Worm (Caenorhabditis elegans) whole organism, dauer: ENCODE measurements around the gene usp-39.
"Not testable (repeated sequence)": the region's sequence is repeated elsewhere in the genome, so short reads cannot be mapped to it uniquely, and the experiment has no call there.

ENCODE experiments used
- unc-62 ChIP-seq: sonication (generic microtip); optimal IDR thresholded peaks from 2 replicates; lab custom pipeline; 2017; ENCODE audit warnings: missing biosample characterization, missing genetic modification reagents, missing genetic modification characterization

Gene usp-39

DNA sequence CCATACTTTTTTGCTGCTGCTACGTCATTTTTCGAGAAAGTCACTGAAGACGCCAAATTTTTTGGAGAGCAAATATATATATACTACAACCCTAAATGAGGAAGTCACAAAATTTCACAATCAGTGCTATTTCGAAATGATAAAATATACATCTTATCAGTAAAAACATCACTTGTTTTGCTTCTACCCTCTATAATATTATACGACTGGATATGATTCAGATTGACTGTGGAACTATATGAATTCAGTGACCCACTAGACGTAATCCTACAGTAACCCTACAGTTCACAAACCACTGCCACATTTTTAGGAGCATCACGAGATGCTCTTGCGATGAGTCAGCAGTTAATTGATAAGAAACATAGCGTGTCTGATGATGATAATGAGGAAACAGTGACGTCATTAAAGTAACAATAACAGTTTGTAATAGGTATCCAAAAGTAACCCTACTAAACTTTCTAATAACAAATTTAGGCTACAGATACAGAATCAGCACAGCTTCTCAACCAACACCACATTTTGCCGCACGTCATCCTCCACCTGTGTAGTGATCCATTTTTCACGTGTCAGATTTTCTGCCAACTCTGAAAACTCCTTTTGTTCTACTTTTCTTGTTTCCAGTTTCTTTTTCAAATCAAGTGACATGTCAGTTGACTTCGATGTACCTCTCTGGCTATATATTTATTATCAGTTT, 21.9 kb downstream of the usp-39 start, which contains the start of the genes F33H12.7 and sri-39:
TSS of gene F33H12.7 (minus strand) at position 51 of the 694 bp plus-strand sequence.
TSS of gene sri-39 (plus strand) at position 644 of the 694 bp plus-strand sequence.
- no peak for TF ChIP-seq unc-62 (GFP tag; lab: Kevin White, UChicago)

ce11 chrII:2600176-2600575, 35.1 kb downstream of the usp-39 start, which contains the start of gene F33H12.1:
TSS of gene F33H12.1 (plus strand) at chrII:2600476.
- not testable (repeated sequence) for TF ChIP-seq unc-62 (GFP tag; lab: Kevin White, UChicago)

ce11 chrII:2600931-2601330, 35.9 kb downstream of the usp-39 start:
- no peak for TF ChIP-seq unc-62 (GFP tag; lab: Kevin White, UChicago)

- no peak for TF ChIP-seq unc-62 (GFP tag; lab: Kevin White, UChicago)
Measured at ce11 chrII:2605319-2605718, 40.2 kb downstream of the usp-39 start, which contains the start of gene sri-77. TSS of gene sri-77 (minus strand) at chrII:2605419.

- no peak for TF ChIP-seq unc-62 (GFP tag; lab: Kevin White, UChicago)
Measured at ce11 chrII:2610202-2610912, 45.3 kb downstream of the usp-39 start, which contains the start of gene sri-38. TSS of gene sri-38 (plus strand) at chrII:2610862.

- TF ChIP-seq unc-62 (GFP tag; lab: Kevin White, UChicago) = no peak
Measured at ce11 chrII:2611009-2611408, 45.9 kb downstream of the usp-39 start.

- TF ChIP-seq unc-62 (GFP tag; lab: Kevin White, UChicago) = not testable (repeated sequence)
Measured at ce11 chrII:2612278-2612677, 47.2 kb downstream of the usp-39 start, which contains the start of gene D2062.13. TSS of gene D2062.13 (plus strand) at chrII:2612578.

ce11 chrII:2616634-2617033, 51.6 kb downstream of the usp-39 start, which contains the start of gene msrp-5:
TSS of gene msrp-5 (plus strand) at chrII:2616934.
- TF ChIP-seq unc-62 (GFP tag; lab: Kevin White, UChicago) = not testable (repeated sequence)

- TF ChIP-seq unc-62 (GFP tag; lab: Kevin White, UChicago) = not testable (repeated sequence)
Measured at ce11 chrII:2619148-2619547, 54.1 kb downstream of the usp-39 start, which contains the start of gene msrp-6. TSS of gene msrp-6 (plus strand) at chrII:2619448.

DNA sequence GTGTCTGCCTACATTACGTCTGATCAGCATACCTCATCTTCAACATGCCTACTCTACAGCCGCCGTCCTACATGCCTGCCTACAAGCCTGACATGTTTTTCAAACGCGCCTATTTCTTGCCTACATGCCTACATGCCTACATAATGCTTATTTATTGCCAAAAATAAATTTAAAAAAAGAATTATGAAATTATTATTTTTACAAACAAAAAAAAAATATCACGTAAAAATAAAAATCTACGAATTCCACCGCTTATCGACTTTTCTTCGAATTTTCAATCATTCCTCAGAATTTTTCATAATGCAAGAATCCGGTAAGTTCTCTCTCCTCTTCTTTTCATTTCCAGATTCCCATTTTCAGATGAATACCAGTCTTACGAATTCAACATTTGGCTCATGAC, 57.4 kb downstream of the usp-39 start, which contains the start of gene D2062.5:
TSS of gene D2062.5 (plus strand) at position 301 of the 400 bp plus-strand sequence.
- TF ChIP-seq unc-62 (GFP tag; lab: Kevin White, UChicago) = no peak

DNA sequence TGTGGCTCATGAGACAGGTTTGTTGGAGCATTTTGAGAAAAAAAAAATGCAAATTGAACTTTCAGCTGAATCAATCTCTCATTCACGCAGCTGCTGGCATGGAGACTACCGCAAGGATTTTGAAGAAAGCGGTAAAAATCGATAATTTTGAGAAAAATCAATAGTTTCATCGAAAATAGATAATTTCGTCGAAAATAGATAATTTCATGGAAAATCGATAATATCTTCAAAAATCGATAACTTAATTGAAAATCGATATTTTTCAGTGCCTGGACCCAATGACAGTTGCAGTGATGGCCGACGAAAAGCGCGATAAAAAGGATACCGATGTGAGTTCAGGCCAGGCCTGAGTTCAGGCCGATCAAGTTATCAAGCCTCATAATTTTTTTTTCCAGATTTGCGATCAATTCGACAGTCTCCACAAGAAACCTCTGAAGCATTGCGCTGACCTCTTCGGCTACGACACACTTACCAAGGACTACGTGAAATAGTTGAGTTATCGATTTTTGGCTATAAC, 57.9 kb downstream of the usp-39 start, which contains the start of gene D2062.4:
TSS of gene D2062.4 (plus strand) at position 467 of the 517 bp plus-strand sequence.
- not testable (repeated sequence) for TF ChIP-seq unc-62 (GFP tag; lab: Kevin White, UChicago)

DNA sequence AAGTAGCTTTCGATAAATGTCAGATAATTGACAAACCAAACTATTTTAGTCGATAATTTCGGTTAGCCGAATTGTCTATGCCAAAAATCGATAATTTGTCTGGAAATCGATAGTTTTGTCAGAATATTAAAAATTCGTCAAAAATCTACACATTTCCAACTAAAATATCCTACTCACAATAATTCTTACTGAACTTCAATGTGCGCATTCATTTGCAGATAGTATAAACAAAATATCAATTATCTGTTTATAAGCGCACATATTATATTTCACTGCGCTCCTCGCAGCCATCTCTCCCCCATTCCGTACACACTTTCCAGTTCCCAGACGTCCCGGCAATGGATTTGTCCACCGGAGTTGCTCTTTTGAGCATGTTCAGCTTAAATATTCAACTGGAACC, 59.7 kb downstream of the usp-39 start, which contains the start of gene lgc-28:
TSS of gene lgc-28 (plus strand) at position 301 of the 400 bp plus-strand sequence.
- TF ChIP-seq unc-62 (GFP tag; lab: Kevin White, UChicago) = no peak
